Worm (Caenorhabditis elegans) whole organism, midembryonic: Measurements from ENCODE around the gene frh-1.

Experiments used
- T22C8.4 ChIP-seq: fragments of 200-800 bp; sonication (Bioruptor generic); IDR thresholded peaks from 2 replicates; pipeline ENCODE4 v1.3.6; 2022; ENCODE audit warnings: missing genetic modification characterization, missing compliant biosample characterization
- cog-1 ChIP-seq: sonication (generic microtip); optimal IDR thresholded peaks from 2 replicates; lab custom pipeline; 2016; ENCODE audit warnings: missing genetic modification characterization, missing compliant biosample characterization
- flt-1 ChIP-seq: fragments of 200-800 bp; sonication (Bioruptor generic); IDR thresholded peaks from 2 replicates; pipeline ENCODE4 v1.3.6; 2022; ENCODE audit warnings: missing genetic modification characterization, missing compliant biosample characterization
- klf-2 ChIP-seq: fragments of 200-800 bp; sonication (Bioruptor generic); conservative IDR thresholded peaks from 2 replicates; pipeline ENCODE4 v1.3.6; 2022; ENCODE audit warnings: missing genetic modification reagents, missing genetic modification characterization, missing compliant biosample characterization
- med-1 ChIP-seq: sonication (generic microtip); optimal IDR thresholded peaks from 2 replicates; lab custom pipeline; 2017; ENCODE audit warnings: missing genetic modification characterization, mild to moderate bottlenecking, missing compliant biosample characterization, antibody characterized with exemption, missing genetic modification reagents; ENCODE audit not compliant: insufficient read depth
- ref-1 ChIP-seq: fragments of 200-800 bp; sonication (Bioruptor generic); conservative IDR thresholded peaks from 2 replicates; pipeline ENCODE4 v1.3.6; 2022; ENCODE audit warnings: missing genetic modification reagents, missing genetic modification characterization, missing compliant biosample characterization
- tab-1 ChIP-seq: fragments of 200-800 bp; sonication (Bioruptor generic); IDR thresholded peaks from 2 replicates; pipeline ENCODE4 v1.3.6; 2022; ENCODE audit warnings: missing genetic modification characterization, missing compliant biosample characterization
- ztf-23 ChIP-seq: fragments of 200-800 bp; sonication (Bioruptor generic); IDR thresholded peaks from 2 replicates; pipeline ENCODE4 v1.3.6; 2022; ENCODE audit warnings: missing genetic modification reagents, missing genetic modification characterization, missing compliant biosample characterization
- ztf-29 ChIP-seq: fragments of 200-800 bp; sonication (Bioruptor generic); IDR thresholded peaks from 2 replicates; pipeline ENCODE4 v1.3.6; 2022; ENCODE audit warnings: missing genetic modification reagents, missing genetic modification characterization, missing compliant biosample characterization

frh-1 gene

DNA sequence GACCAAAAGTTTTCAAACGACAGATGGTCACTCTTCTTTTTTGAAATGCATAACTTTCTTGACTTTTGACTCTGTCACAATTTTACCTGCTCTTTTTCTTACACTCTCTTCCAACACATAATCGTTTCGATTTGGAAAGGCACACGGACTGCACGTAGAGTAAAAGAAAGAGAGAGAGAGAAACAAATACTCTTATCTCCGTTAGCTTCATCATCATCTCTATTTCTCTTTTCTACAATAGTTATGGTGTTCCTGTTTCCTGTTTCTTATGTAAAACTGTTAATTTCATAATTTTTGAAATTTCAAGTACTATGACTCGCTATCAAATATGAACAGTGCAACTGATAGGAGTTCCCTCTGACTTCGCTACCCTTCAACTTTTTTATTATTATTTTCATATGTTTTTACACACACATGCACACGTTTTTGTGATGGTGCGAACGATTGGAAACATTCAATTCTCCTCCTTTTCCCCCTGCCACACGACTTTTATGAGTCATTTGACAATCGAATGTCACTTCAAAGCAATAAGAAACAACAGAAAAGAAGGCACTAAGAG lies 13.0 kb downstream of the frh-1 start:
- TF ChIP-seq ref-1 (GFP tag; lab: Robert Waterston, UW) (no peak), ztf-29 (GFP tag; lab: Robert Waterston, UW) (no peak), cog-1 (tag; lab: Kevin White, UChicago) (no peak), flt-1 (no peak), ztf-23 (GFP tag; lab: Robert Waterston, UW) (no peak), med-1 (GFP tag; lab: Kevin White, UChicago) (no peak), tab-1 (GFP tag; lab: Robert Waterston, UW) (no peak), klf-2 (GFP tag; lab: Robert Waterston, UW) (no peak), T22C8.4 (GFP tag; lab: Robert Waterston, UW) (no peak)

DNA sequence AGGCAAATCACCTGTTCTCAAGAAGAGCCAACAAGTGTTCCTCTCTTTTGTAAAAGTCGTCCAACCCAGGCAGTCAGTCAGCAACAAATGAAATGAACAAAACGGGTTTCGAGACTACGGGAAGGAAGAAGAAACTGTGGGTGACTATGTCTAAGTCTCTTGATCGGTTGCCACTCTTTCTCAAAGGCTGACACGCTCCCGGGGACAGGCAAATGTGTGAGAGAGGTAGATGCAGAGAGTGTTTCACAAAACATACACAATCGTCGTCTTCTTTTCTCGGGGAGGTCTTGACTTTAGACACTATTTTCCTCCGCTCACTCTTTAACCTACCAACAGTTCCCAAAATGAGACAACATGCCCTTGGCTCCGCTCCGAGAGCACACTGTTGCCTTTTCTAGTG lies 13.9 kb downstream of the frh-1 start:
- no peak for TF ChIP-seq T22C8.4 (GFP tag; lab: Robert Waterston, UW)
- TF ChIP-seq tab-1 (GFP tag; lab: Robert Waterston, UW) = no peak
- no peak for TF ChIP-seq ref-1 (GFP tag; lab: Robert Waterston, UW)
- TF ChIP-seq flt-1 = no peak
- no peak for TF ChIP-seq cog-1 (tag; lab: Kevin White, UChicago)
- no peak for TF ChIP-seq klf-2 (GFP tag; lab: Robert Waterston, UW)
- no peak for TF ChIP-seq ztf-23 (GFP tag; lab: Robert Waterston, UW)
- TF ChIP-seq ztf-29 (GFP tag; lab: Robert Waterston, UW) = no peak
- TF ChIP-seq med-1 (GFP tag; lab: Kevin White, UChicago) = no peak

DNA sequence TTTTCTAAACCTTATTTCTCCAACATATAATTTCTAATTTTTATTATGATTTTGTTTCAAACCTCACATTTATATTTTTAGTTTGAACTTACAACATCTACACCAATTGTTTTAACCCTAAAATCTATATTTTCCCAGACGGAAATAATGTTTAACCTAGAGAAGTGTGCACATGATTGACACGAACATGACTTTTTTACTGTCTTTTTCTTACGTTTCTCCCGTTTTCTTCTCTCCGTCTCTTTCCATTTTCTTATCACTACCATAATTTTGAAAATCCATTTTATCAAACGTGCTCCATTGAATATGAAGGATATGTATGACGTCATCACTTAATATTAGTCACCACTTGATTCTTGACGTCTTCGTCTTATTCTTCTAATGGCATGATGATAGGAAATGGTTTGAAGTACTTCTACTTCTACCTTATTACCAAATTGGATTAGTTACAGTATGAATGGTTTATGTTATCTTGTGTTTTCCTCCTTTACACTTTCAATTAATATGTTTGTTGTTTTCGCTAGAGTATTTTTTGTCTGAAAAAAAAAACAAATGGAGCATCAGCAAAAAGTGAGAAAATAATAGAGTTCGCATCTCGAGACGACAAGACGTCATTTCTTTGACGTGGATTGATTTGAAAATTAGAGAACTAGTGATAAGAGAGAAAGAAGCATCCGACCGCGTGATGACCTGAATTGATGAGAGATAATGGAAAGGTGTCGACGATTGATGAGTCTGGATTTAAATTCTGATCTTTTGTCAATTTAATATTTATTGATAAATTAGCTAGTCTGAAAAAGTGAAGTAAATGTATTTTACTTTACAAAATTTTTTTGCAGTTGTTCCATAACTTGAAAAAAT lies 14.9 kb downstream of the frh-1 start:
- TF ChIP-seq cog-1 (tag; lab: Kevin White, UChicago) (no peak), T22C8.4 (GFP tag; lab: Robert Waterston, UW) (no peak), ztf-23 (GFP tag; lab: Robert Waterston, UW) (no peak), flt-1 (no peak), med-1 (GFP tag; lab: Kevin White, UChicago) (no peak), klf-2 (GFP tag; lab: Robert Waterston, UW) (no peak), ztf-29 (GFP tag; lab: Robert Waterston, UW) (no peak), tab-1 (GFP tag; lab: Robert Waterston, UW) (no peak), ref-1 (GFP tag; lab: Robert Waterston, UW) (no peak)

DNA sequence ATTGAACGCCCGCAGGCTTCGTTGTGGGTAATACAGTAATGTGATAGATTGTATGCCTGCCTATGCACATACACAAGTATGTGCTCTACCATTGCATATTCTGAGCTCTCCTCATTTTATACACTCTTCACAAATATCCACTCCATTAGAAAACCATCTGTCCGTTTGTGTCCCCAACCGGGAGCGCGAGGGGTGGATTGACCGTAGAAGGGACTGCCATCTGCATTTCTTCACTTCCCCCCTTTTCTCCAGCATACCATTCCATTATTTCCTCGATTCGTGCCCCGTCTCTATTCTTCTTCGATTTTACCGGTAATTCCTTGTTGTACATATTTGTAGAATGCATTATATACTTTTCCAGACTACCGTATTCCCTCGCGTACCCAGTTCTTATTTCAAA lies 15.9 kb downstream of the frh-1 start:
- no peak for TF ChIP-seq T22C8.4 (GFP tag; lab: Robert Waterston, UW)
- 0 out of 2 replicates have a peak, but pooled peaks have one; percentile 36 for TF ChIP-seq klf-2 (GFP tag; lab: Robert Waterston, UW)
- 0 out of 2 replicates have a peak, but pooled peaks have one; percentile 38 for TF ChIP-seq ztf-23 (GFP tag; lab: Robert Waterston, UW)
- 0 out of 2 replicates have a peak, but pooled peaks have one; percentile 59 for TF ChIP-seq tab-1 (GFP tag; lab: Robert Waterston, UW)
- TF ChIP-seq med-1 (GFP tag; lab: Kevin White, UChicago) = no peak

DNA sequence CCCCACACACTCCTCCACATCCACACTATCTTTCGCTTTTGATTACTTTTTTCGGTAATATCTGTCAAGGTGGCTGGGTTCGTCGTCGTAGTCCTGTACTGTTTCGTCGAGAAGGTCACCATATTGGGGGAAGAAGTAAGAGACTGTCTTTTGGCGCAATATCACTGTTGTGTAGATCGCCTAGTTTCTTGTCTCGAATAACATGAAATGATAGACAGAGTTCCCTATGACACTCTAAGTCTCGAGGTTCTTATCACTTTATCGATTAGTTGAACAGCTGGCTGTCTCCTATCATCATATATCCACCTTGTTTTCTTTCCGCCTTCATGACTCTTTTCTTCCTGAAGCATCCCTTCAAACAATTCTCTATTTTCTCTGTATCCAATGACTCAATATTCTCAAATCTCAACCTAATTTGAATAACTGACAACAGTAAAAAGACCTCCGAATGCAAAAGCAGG lies 16.8 kb downstream of the frh-1 start:
- no peak for TF ChIP-seq ztf-23 (GFP tag; lab: Robert Waterston, UW)
- 0 out of 2 replicates have a peak, but pooled peaks have one; percentile 6 for TF ChIP-seq T22C8.4 (GFP tag; lab: Robert Waterston, UW)
- TF ChIP-seq flt-1 = no peak
- no peak for TF ChIP-seq ref-1 (GFP tag; lab: Robert Waterston, UW)

DNA sequence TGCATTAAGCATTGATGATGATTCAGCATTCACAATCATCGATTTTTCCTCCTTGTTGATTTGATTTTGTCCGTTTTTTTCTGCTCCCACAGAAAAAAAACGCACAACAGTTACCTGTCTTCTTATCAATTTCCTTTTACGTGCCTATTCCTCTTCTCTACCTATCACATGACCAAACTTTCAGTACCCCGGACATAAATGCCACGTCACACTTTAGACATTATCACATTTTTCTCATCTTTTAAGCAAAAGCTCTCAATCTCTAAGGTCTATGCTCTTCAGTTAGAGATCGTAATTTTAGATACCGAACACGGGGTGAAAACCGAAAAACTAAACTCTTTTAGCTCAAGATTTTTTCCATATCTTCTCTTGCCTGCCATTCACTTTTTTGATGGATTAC lies 18.8 kb downstream of the frh-1 start:
- TF ChIP-seq ref-1 (GFP tag; lab: Robert Waterston, UW) (no peak), cog-1 (tag; lab: Kevin White, UChicago) (no peak), T22C8.4 (GFP tag; lab: Robert Waterston, UW) (no peak), ztf-29 (GFP tag; lab: Robert Waterston, UW) (no peak), flt-1 (no peak), med-1 (GFP tag; lab: Kevin White, UChicago) (no peak), klf-2 (GFP tag; lab: Robert Waterston, UW) (no peak), tab-1 (GFP tag; lab: Robert Waterston, UW) (no peak), ztf-23 (GFP tag; lab: Robert Waterston, UW) (no peak)

DNA sequence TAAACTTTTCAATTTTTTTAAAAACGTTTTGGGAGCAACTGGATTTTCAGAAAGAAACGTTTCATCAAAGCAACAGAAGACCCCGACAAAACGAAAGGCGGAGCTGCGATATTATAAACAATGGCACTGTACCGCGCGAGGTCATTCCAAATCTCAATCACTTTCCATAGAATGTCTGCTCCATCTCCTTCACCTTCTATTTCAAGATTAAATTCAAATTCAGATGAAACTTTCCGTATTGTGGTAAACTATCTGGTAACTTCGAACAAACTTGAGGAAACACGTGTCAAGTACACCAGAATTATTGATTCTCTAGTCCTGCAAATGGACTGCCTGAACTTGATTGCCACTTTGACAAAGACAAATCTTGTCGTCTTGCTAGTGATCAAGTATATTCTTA lies 23.6 kb downstream of the frh-1 start, which contains the start of gene F28B12.6:
Gene F28B12.6 (plus strand): TSS at position 49 of the 400 bp plus-strand sequence.
- TF ChIP-seq ztf-29 (GFP tag; lab: Robert Waterston, UW) = no peak

DNA sequence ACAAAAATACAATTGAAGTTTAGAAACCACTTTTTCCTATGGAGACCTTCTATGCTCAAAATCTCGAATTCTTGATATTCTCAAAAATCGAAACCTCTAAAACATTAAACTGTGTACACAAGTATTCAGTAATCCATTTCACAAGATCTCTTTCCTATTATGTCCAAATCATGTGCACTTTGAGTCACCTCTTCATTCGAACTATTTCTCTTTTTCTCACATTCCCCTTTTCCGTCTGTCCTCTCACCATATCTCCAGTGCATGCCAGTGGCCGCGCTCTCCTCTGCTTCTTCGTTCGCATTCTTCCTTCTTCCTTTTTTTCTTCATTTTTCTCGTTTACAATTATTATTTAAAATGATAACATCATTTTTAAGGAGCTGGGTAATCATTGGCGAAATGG lies 25.4 kb downstream of the frh-1 start, which contains the start of gene F28B12.1:
Gene F28B12.1 (plus strand): TSS at position 335 of the 400 bp plus-strand sequence.
- TF ChIP-seq flt-1 = no peak
- 0 out of 2 replicates have a peak, but pooled peaks have one; percentile 29 for TF ChIP-seq ztf-23 (GFP tag; lab: Robert Waterston, UW)

DNA sequence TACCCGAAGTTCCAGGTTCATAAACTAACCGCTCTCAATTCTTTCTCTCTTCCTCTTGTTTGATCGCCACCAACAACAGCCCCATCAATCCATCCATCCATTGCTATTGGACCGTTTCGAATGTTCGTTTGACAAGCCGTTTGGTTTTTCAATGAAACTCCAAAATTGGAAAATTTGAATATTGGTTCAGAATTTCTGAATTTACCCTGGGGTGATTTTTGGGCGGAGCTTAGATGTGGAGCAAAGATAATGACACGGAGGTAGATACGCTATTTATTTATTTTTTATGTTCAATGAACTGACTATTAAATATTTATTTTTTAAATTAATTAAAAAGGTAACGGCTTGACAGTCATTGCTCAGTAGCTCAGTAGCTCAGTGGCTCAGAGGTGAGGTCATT lies 27.0 kb downstream of the frh-1 start, which contains the start of gene B0034.2:
Gene B0034.2 (minus strand): TSS at position 101 of the 400 bp plus-strand sequence.
- TF ChIP-seq ztf-23 (GFP tag; lab: Robert Waterston, UW) = no peak
- TF ChIP-seq klf-2 (GFP tag; lab: Robert Waterston, UW) = no peak
- TF ChIP-seq tab-1 (GFP tag; lab: Robert Waterston, UW) = no peak
- no peak for TF ChIP-seq ztf-29 (GFP tag; lab: Robert Waterston, UW)
- TF ChIP-seq flt-1 = no peak
- TF ChIP-seq cog-1 (tag; lab: Kevin White, UChicago) = no peak
- no peak for TF ChIP-seq med-1 (GFP tag; lab: Kevin White, UChicago)
- TF ChIP-seq ref-1 (GFP tag; lab: Robert Waterston, UW) = no peak
- no peak for TF ChIP-seq T22C8.4 (GFP tag; lab: Robert Waterston, UW)
